Fruit fly (Drosophila melanogaster) whole organism, larva: ENCODE data around the gene CG12091.

ENCODE experiments used
- noc ChIP-seq: fragments of 200-800 bp; sonication (Bioruptor generic); optimal IDR thresholded peaks from 3 replicates; lab custom pipeline; 2019; ENCODE audit warnings: missing biosample characterization, mild to moderate bottlenecking, missing genetic modification characterization, moderate library complexity

The CG12091 gene

dm6 chr3L:1533699-1534431 lies 2.8 kb downstream of the CG12091 start, which contains the start of gene Iml1:
Gene Iml1, minus strand, starts transcription at chr3L:1534034.
- TF ChIP-seq noc: no peak

- TF ChIP-seq noc: no peak
Observed at dm6 chr3L:1531159-1531558, 5.5 kb downstream of the CG12091 start, which contains the start of gene Ir62a. Gene Ir62a, minus strand, starts transcription at chr3L:1531259.

- peak; percentile 72 for TF ChIP-seq noc
Observed at dm6 chr3L:1518715-1519603, 17.7 kb downstream of the CG12091 start.

- TF ChIP-seq noc: no peak
Observed at dm6 chr3L:1517274-1518047, 19.2 kb downstream of the CG12091 start.

- no peak for TF ChIP-seq noc
Observed at dm6 chr3L:1516631-1517273, 19.9 kb downstream of the CG12091 start, which contains the start of gene cue. Gene cue, minus strand, starts transcription at chr3L:1517271.

- TF ChIP-seq noc: peak; percentile 81
Observed at dm6 chr3L:1515820-1516540, 20.7 kb downstream of the CG12091 start.

dm6 chr3L:1502086-1502893 lies 34.3 kb downstream of the CG12091 start, which contains the start of the genes hfp and Psa:
Gene hfp, minus strand, starts transcription at chr3L:1502590.
Gene Psa, plus strand, starts transcription at chr3L:1502843.
- peak; percentile 6 for TF ChIP-seq noc

- no peak for TF ChIP-seq noc
Observed at dm6 chr3L:1496408-1496807, 40.2 kb downstream of the CG12091 start, which contains the start of gene CG12084. Gene CG12084, minus strand, starts transcription at chr3L:1496643.

- TF ChIP-seq noc: no peak
Observed at dm6 chr3L:1495803-1496202, 40.8 kb downstream of the CG12091 start.

- TF ChIP-seq noc: no peak
Observed at dm6 chr3L:1489523-1489922, 47.1 kb downstream of the CG12091 start, which contains the start of gene stet. Gene stet, minus strand, starts transcription at chr3L:1489547.

dm6 chr3L:1488592-1489183 lies 47.9 kb downstream of the CG12091 start:
- TF ChIP-seq noc: no peak
